Worm (Caenorhabditis elegans) whole organism, mixed stage, embryonic: ENCODE measurements around the gene fbxb-114.

Experiments used
- ceh-83 ChIP-seq: fragments of 200-800 bp; sonication (Bioruptor generic); optimal IDR thresholded peaks from 2 replicates; lab custom pipeline; 2018; ENCODE audit warnings: mild to moderate bottlenecking, missing genetic modification characterization, missing compliant biosample characterization
- nhr-2 ChIP-seq: fragments of 150-350 bp; optimal IDR thresholded peaks from 2 replicates; lab custom pipeline; 2014; ENCODE audit warnings: missing biosample characterization, missing genetic modification characterization
- unc-39 ChIP-seq: fragments of 150-350 bp; optimal IDR thresholded peaks from 2 replicates; lab custom pipeline; 2014; ENCODE audit warnings: missing biosample characterization, missing genetic modification characterization

DNA sequence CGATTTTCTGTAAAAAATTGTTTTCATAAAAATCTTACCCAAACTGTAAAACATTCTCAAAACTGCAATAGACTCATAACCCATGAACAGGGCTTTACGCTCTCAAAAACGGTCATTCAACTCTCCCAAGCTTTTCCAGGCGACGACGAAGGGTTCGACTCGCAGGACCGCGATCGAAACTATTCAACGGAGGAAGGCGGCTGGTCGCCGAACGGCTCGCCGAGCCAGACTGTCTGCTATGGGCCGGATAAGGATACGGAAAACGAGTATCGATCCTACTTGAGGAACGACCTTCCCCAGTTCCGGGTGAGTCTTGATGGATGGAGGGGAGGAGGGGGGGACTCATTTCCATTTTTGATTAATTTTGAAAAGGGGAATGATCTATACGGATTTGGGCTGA, 46.2 kb downstream of the fbxb-114 start:
- TF ChIP-seq unc-39 (no peak), ceh-83 (GFP tag; lab: Kevin White, UChicago) (peak; percentile 34), nhr-2 (tag; lab: Kevin White, UChicago) (no peak)
